In the genomic region with DNA sequence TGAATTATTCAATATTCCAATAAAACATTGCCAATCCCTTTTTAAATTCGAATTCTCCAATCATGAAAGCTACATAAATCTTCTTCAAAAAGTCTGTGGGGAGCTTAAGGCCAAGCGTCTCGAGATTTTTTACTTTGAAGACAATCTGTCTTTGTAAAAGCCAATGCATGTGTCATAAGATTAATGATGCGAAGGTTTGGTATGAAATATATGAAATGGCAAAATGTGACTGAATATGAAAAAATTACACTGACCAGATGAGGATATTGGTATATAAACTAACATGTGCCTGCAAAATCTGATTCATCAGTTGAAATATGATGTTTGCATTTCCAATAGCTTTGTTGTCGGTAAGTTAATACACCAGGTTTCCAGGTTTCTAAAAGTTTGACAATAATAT, we compare ENCODE assay signal across 3 worm cellular contexts.
TF ChIP-seq lines count a peak whose summit lies in the region.

A gene (plus strand): TSS at position 301 of the 400 bp plus-strand sequence.

TF ChIP-seq in whole organism, L1 larva, 84 proteins besides CTCF, POLR2A, EP300 and RAD21:
- TF ChIP-seq lin-14 (GFP tag; optimal IDR thresholded peaks at IDR 0.05; lab: Kevin White, UChicago) (peak; percentile 5), aha-1 (tag; optimal IDR thresholded peaks at IDR 0.05; lab: Kevin White, UChicago) (no peak), tlp-1 (tag; optimal IDR thresholded peaks at IDR 0.05; lab: Kevin White, UChicago) (no peak)

TF ChIP-seq in whole organism, L2 larva, 48 proteins besides CTCF, POLR2A, EP300 and RAD21:
- TF ChIP-seq ama-1 (optimal IDR thresholded peaks at IDR 0.05; lab: Kevin White, UChicago) (no peak), blmp-1 (tag; optimal IDR thresholded peaks at IDR 0.05; lab: Kevin White, UChicago; ENCODE audit: insufficient read depth) (no peak), dmd-4 (tag; optimal IDR thresholded peaks at IDR 0.05; lab: Kevin White, UChicago) (no peak), mab-5 (tag; optimal IDR thresholded peaks at IDR 0.05; lab: Kevin White, UChicago) (peak; percentile 72), R02D3.7 (tag; optimal IDR thresholded peaks at IDR 0.05; lab: Kevin White, UChicago) (no peak), fos-1 (tag; optimal IDR thresholded peaks at IDR 0.05; lab: Kevin White, UChicago) (no peak)

TF ChIP-seq in whole organism, L4 larva, 104 proteins besides CTCF, POLR2A, EP300 and RAD21:
- peak; percentile 33; the same call in 1 of the 2 replicates for TF ChIP-seq pha-4 (GFP tag; IDR thresholded peaks at IDR 0.05; lab: Robert Waterston, UW)
- TF ChIP-seq pha-4 (tag; optimal IDR thresholded peaks at IDR 0.05; lab: Kevin White, UChicago): no peak
- TF ChIP-seq ama-1 (optimal IDR thresholded peaks at IDR 0.05; lab: Kevin White, UChicago): no peak
